Worm (Caenorhabditis elegans) whole organism, L1 larva: ENCODE data around the gene col-38.

ENCODE experiments used
- C16A3.4 ChIP-seq: fragments of 150-350 bp; optimal IDR thresholded peaks from 2 replicates; lab custom pipeline; 2014; ENCODE audit warnings: missing biosample characterization, missing genetic modification characterization
- F16B12.6 ChIP-seq: fragments of 150-350 bp; optimal IDR thresholded peaks from 2 replicates; lab custom pipeline; 2014; ENCODE audit warnings: missing biosample characterization, missing genetic modification characterization
- aly-2 ChIP-seq: fragments of 150-350 bp; optimal IDR thresholded peaks from 2 replicates; lab custom pipeline; 2014; ENCODE audit warnings: missing biosample characterization, missing genetic modification characterization
- ceh-8 ChIP-seq: fragments of 200-800 bp; sonication (Bioruptor generic); optimal IDR thresholded peaks from 2 replicates; lab custom pipeline; 2018; ENCODE audit warnings: mild to moderate bottlenecking, missing genetic modification characterization, moderate library complexity, missing compliant biosample characterization
- ceh-90 ChIP-seq: sonication (generic microtip); optimal IDR thresholded peaks from 2 replicates; lab custom pipeline; 2016; ENCODE audit warnings: missing genetic modification characterization, missing compliant biosample characterization
- ces-1 ChIP-seq: fragments of 150-350 bp; optimal IDR thresholded peaks from 2 replicates; lab custom pipeline; 2014; ENCODE audit warnings: missing biosample characterization, missing genetic modification reagents, missing genetic modification characterization
- dsc-1 ChIP-seq: sonication (generic microtip); optimal IDR thresholded peaks from 2 replicates; lab custom pipeline; 2016; ENCODE audit warnings: mild to moderate bottlenecking, missing genetic modification characterization, missing compliant biosample characterization
- efl-1 ChIP-seq, 4 experiments: fragments of 150-350 bp; optimal IDR thresholded peaks in 3 of 4; peaks in 1 of 4; 1 replicate in 1 of 4; 2 replicates in 3 of 4; lab custom pipeline; 2014; ENCODE audit warnings: missing biosample characterization in 2 of 4, missing genetic modification characterization in 2 of 4, missing genetic modification reagents in 2 of 4
- efl-3 ChIP-seq: fragments of 200-800 bp; sonication (Bioruptor generic); optimal IDR thresholded peaks from 2 replicates; lab custom pipeline; 2018; ENCODE audit warnings: mild to moderate bottlenecking, missing genetic modification characterization, missing compliant biosample characterization
- egl-13 ChIP-seq: sonication (generic microtip); optimal IDR thresholded peaks from 2 replicates; lab custom pipeline; 2016; ENCODE audit warnings: missing genotype, missing genetic modification reagents, missing genetic modification characterization, missing compliant biosample characterization
- egl-27 ChIP-seq, 2 experiments: fragments of 150-350 bp in 1 of 2; sonication (generic microtip); optimal IDR thresholded peaks; 3 replicates each; lab custom pipeline; 2017 to 2018; ENCODE audit warnings: missing biosample characterization in 2 of 2, missing genetic modification characterization in 2 of 2, missing genetic modification reagents in 2 of 2
- elt-3 ChIP-seq, 6 experiments: fragments of 150-350 bp in 1 of 6; sonication (generic microtip); optimal IDR thresholded peaks; 2 replicates each; lab custom pipeline; 2017 to 2018; ENCODE audit warnings: missing biosample characterization in 6 of 6, missing genetic modification characterization in 6 of 6, inconsistent platforms in 1 of 6
- fkh-10 ChIP-seq: sonication (generic microtip); optimal IDR thresholded peaks from 2 replicates; lab custom pipeline; 2017; ENCODE audit warnings: missing biosample characterization, missing genetic modification reagents, missing genetic modification characterization
- fos-1 ChIP-seq: fragments of 150-350 bp; optimal IDR thresholded peaks from 2 replicates; lab custom pipeline; 2014; ENCODE audit warnings: missing biosample characterization, missing genetic modification characterization
- hlh-17 ChIP-seq: fragments of 200-800 bp; sonication (Bioruptor generic); optimal IDR thresholded peaks from 2 replicates; lab custom pipeline; 2018; ENCODE audit warnings: missing genetic modification characterization, mild to moderate bottlenecking, missing compliant biosample characterization, moderate library complexity, borderline replicate concordance
- hlh-4 ChIP-seq: sonication (generic microtip); optimal IDR thresholded peaks from 2 replicates; lab custom pipeline; 2016; ENCODE audit warnings: mild to moderate bottlenecking, missing genetic modification characterization, missing compliant biosample characterization
- jun-1 ChIP-seq: fragments of 150-350 bp; optimal IDR thresholded peaks from 2 replicates; lab custom pipeline; 2014; ENCODE audit warnings: missing biosample characterization, missing genetic modification reagents, missing genetic modification characterization
- lin-14 ChIP-seq: fragments of 200-800 bp; sonication (Bioruptor generic); optimal IDR thresholded peaks from 2 replicates; lab custom pipeline; 2018; ENCODE audit warnings: mild to moderate bottlenecking, missing genetic modification characterization, moderate library complexity, missing compliant biosample characterization
- lin-35 ChIP-seq, 2 experiments: fragments of 150-350 bp; optimal IDR thresholded peaks; 2 replicates each; lab custom pipeline; 2014; ENCODE audit warnings: missing biosample characterization in 2 of 2, missing genetic modification characterization in 2 of 2, missing genetic modification reagents in 2 of 2
- lir-3 ChIP-seq: sonication (generic microtip); optimal IDR thresholded peaks from 2 replicates; lab custom pipeline; 2016; ENCODE audit warnings: mild to moderate bottlenecking, missing genetic modification characterization, moderate library complexity, missing compliant biosample characterization; ENCODE audit not compliant: poor library complexity
- mab-9 ChIP-seq: fragments of 200-800 bp; sonication (Bioruptor generic); IDR thresholded peaks from 2 replicates; pipeline ENCODE4 v1.3.6; 2022; ENCODE audit warnings: missing genetic modification reagents, missing genetic modification characterization, missing compliant biosample characterization
- mep-1 ChIP-seq: fragments of 150-350 bp; optimal IDR thresholded peaks from 2 replicates; lab custom pipeline; 2014; ENCODE audit warnings: missing biosample characterization, missing genetic modification characterization
- nhr-12 ChIP-seq: sonication (generic microtip); optimal IDR thresholded peaks from 2 replicates; lab custom pipeline; 2017; ENCODE audit warnings: missing biosample characterization, missing genetic modification characterization
- nhr-19 ChIP-seq: fragments of 200-800 bp; sonication (Bioruptor generic); conservative IDR thresholded peaks from 2 replicates; pipeline ENCODE4 v1.3.6; 2022; ENCODE audit warnings: missing genetic modification characterization, missing compliant biosample characterization
- nhr-237 ChIP-seq: fragments of 150-350 bp; optimal IDR thresholded peaks from 2 replicates; lab custom pipeline; 2014; ENCODE audit warnings: missing biosample characterization, missing genetic modification characterization
- nhr-47 ChIP-seq: sonication (generic microtip); optimal IDR thresholded peaks from 2 replicates; lab custom pipeline; 2016; ENCODE audit warnings: mild to moderate bottlenecking, missing genetic modification characterization, moderate library complexity, missing compliant biosample characterization
- nhr-71 ChIP-seq: sonication (generic microtip); optimal IDR thresholded peaks from 2 replicates; lab custom pipeline; 2016; ENCODE audit warnings: mild to moderate bottlenecking, missing genetic modification characterization, moderate library complexity, missing compliant biosample characterization
- nhr-85 ChIP-seq: sonication (generic microtip); peaks from one replicate; lab custom pipeline; 2016; ENCODE audit warnings: missing genetic modification characterization, inconsistent platforms, missing compliant biosample characterization
- nhr-90 ChIP-seq: sonication (generic microtip); optimal IDR thresholded peaks from 2 replicates; lab custom pipeline; 2016; ENCODE audit warnings: mild to moderate bottlenecking, missing genetic modification characterization, missing compliant biosample characterization; ENCODE audit not compliant: poor library complexity
- pqm-1 ChIP-seq: sonication (generic microtip); optimal IDR thresholded peaks from 3 replicates; lab custom pipeline; 2017; ENCODE audit warnings: missing biosample characterization, missing genetic modification characterization
- rnt-1 ChIP-seq: sonication (generic microtip); optimal IDR thresholded peaks from 2 replicates; lab custom pipeline; 2016; ENCODE audit warnings: mild to moderate bottlenecking, missing genetic modification characterization, moderate library complexity, missing compliant biosample characterization
- snu-23 ChIP-seq: sonication (generic microtip); optimal IDR thresholded peaks from 2 replicates; lab custom pipeline; 2016; ENCODE audit warnings: missing genetic modification characterization, missing compliant biosample characterization
- sup-37 ChIP-seq: fragments of 200-800 bp; sonication (Bioruptor generic); optimal IDR thresholded peaks from 2 replicates; lab custom pipeline; 2018; ENCODE audit warnings: mild to moderate bottlenecking, missing genetic modification characterization, missing compliant biosample characterization
- swsn-7 ChIP-seq: sonication (generic microtip); optimal IDR thresholded peaks from 2 replicates; lab custom pipeline; 2016; ENCODE audit warnings: missing genetic modification characterization, missing compliant biosample characterization
- tbx-2 ChIP-seq: sonication (generic microtip); optimal IDR thresholded peaks from 2 replicates; lab custom pipeline; 2016; ENCODE audit warnings: missing genetic modification characterization, missing compliant biosample characterization
- unc-130 ChIP-seq: fragments of 150-350 bp; optimal IDR thresholded peaks from 2 replicates; lab custom pipeline; 2017; ENCODE audit warnings: missing biosample characterization, missing genetic modification characterization, inconsistent platforms
- unc-62 ChIP-seq: fragments of 150-350 bp; optimal IDR thresholded peaks from 2 replicates; lab custom pipeline; 2014; ENCODE audit warnings: missing biosample characterization, missing genetic modification reagents, missing genetic modification characterization
- unc-86 ChIP-seq: sonication (generic microtip); optimal IDR thresholded peaks from 2 replicates; lab custom pipeline; 2016; ENCODE audit warnings: missing genetic modification characterization, missing compliant biosample characterization
- unc-98 ChIP-seq: fragments of 200-800 bp; sonication (Bioruptor generic); IDR thresholded peaks from 2 replicates; pipeline ENCODE4 v1.3.6; 2022; ENCODE audit warnings: missing genetic modification characterization, missing compliant biosample characterization
- zag-1 ChIP-seq: fragments of 150-350 bp; optimal IDR thresholded peaks from 2 replicates; lab custom pipeline; 2014; ENCODE audit warnings: missing biosample characterization, missing genetic modification characterization
- ztf-11 ChIP-seq, 2 experiments: sonication (generic microtip); optimal IDR thresholded peaks; 2 replicates each; lab custom pipeline; 2016 to 2017; ENCODE audit warnings: missing genetic modification characterization in 2 of 2, missing biosample characterization in 1 of 2, missing compliant biosample characterization in 1 of 2
- ztf-4 ChIP-seq: fragments of 150-350 bp; optimal IDR thresholded peaks from 2 replicates; lab custom pipeline; 2014; ENCODE audit warnings: missing biosample characterization, missing genetic modification characterization

col-38 gene

DNA sequence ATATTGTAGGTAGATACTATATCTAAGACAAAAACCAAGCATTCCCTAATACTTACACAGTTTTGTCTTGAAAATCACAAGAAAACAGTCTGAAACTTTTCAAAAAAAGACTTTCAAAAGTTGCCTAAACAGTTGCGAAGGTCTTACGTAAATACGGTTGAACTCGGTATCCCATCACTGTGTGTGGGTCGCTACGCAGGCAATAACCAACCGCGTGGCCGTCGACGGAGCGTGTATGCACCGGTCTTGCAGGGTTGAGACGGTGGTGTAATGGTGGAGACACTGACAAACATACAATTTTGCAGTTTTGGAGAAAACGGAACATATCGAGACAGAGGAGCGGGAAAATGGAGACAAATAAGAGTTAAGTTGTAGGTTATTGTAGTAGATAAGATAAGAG, 7.7 kb downstream of the col-38 start, which contains the start of gene iff-2 (continued):
- peak; percentile 99 for TF ChIP-seq unc-86
- peak; percentile 77 for TF ChIP-seq efl-3
- TF ChIP-seq lir-3 (tag; lab: Kevin White, UChicago) = peak; percentile 95

DNA sequence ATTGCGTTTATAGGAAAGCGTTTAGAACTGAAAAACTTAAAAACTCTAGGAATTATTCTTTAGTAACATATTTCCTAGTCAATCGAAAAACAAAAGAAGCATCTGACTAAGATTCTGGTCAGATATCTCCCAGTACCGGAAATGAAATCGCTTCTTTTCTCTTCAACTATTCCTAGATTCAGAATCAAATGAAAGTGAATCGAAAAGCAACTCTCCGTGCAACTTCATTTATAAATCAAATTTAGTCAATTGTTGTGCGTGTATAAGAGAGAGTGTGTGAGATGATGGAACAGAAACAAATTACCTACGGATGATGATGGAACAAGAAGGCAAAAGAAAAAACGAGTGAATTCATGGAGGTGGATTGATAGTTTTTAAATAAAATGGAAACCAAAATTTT, 9.7 kb downstream of the col-38 start:
- TF ChIP-seq ceh-8 (GFP tag; lab: Kevin White, UChicago) (no peak), ztf-11 (tag; optimal IDR thresholded peaks at IDR 0.05; lab: Kevin White, UChicago) (no peak), ceh-90 (tag; lab: Kevin White, UChicago) (no peak), elt-3 (tag; optimal IDR thresholded peaks at IDR 0.05; lab: Kevin White, UChicago) (no peak), mab-9 (no peak), unc-98 (GFP tag; lab: Robert Waterston, UW) (no peak), fkh-10 (GFP tag; lab: Kevin White, UChicago) (peak; percentile 98), fos-1 (no peak), ztf-4 (tag; lab: Kevin White, UChicago) (no peak), efl-1 (optimal IDR thresholded peaks at IDR 0.05; lab: Kevin White, UChicago) (no peak), efl-1 (GFP tag; optimal IDR thresholded peaks at IDR 0.05 in 1 of 2; lab: Kevin White, UChicago) (no peak), sup-37 (no peak), dsc-1 (tag; lab: Kevin White, UChicago) (peak; percentile 6), swsn-7 (peak; percentile 12), zag-1 (tag; lab: Kevin White, UChicago) (no peak), mep-1 (tag; lab: Kevin White, UChicago) (no peak), lin-35 (GFP tag; optimal IDR thresholded peaks at IDR 0.05; lab: Kevin White, UChicago) (no peak), C16A3.4 (tag; lab: Kevin White, UChicago) (no peak), nhr-71 (tag; lab: Kevin White, UChicago) (peak; percentile 9), egl-27 (tag; optimal IDR thresholded peaks at IDR 0.05; lab: Kevin White, UChicago) (no peak), nhr-12 (tag; lab: Kevin White, UChicago) (no peak), rnt-1 (tag; lab: Kevin White, UChicago) (no peak), nhr-19 (GFP tag; lab: Robert Waterston, UW) (no peak), egl-13 (tag; lab: Kevin White, UChicago) (no peak), nhr-90 (tag; lab: Kevin White, UChicago) (no peak), unc-130 (tag; lab: Kevin White, UChicago) (no peak), ces-1 (GFP tag; lab: Kevin White, UChicago) (peak; percentile 43), hlh-17 (GFP tag; lab: Kevin White, UChicago) (no peak), tbx-2 (tag; lab: Kevin White, UChicago) (no peak), unc-62 (GFP tag; lab: Kevin White, UChicago) (no peak), F16B12.6 (tag; lab: Kevin White, UChicago) (no peak), jun-1 (no peak), nhr-85 (no peak), lin-14 (GFP tag; lab: Kevin White, UChicago) (peak; percentile 46), pqm-1 (tag; lab: Kevin White, UChicago) (no peak), hlh-4 (tag; lab: Kevin White, UChicago) (no peak), lir-3 (tag; lab: Kevin White, UChicago) (no peak), snu-23 (peak; percentile 13), nhr-47 (tag; lab: Kevin White, UChicago) (peak; percentile 18), aly-2 (tag; lab: Kevin White, UChicago) (no peak), efl-3 (no peak), nhr-237 (no peak)
